Fruit fly (Drosophila melanogaster) whole organism, embryonic: ENCODE data around the gene CG9338.

Experiments
- Antp ChIP-seq: fragments of 200-800 bp; sonication (Bioruptor generic); optimal IDR thresholded peaks from 3 replicates; lab custom pipeline; 2016; ENCODE audit warnings: missing biosample characterization, missing genetic modification characterization
- C15 ChIP-seq: fragments of 200-800 bp; sonication (Bioruptor generic); IDR thresholded peaks from 3 replicates; pipeline ENCODE4 v1.3.6; 2022; ENCODE audit warnings: missing biosample characterization, missing genetic modification characterization
- CG11695 ChIP-seq: fragments of 200-800 bp; sonication (Bioruptor generic); IDR thresholded peaks from 3 replicates; pipeline ENCODE4 v1.3.6; 2022; ENCODE audit warnings: missing biosample characterization, missing genetic modification characterization
- CG11696 ChIP-seq: fragments of 200-800 bp; sonication (Bioruptor generic); IDR thresholded peaks from 2 replicates; pipeline ENCODE4 v1.3.6; 2022; ENCODE audit warnings: missing biosample characterization, missing genetic modification characterization
- CG1233 ChIP-seq: fragments of 200-800 bp; sonication (Bioruptor generic); optimal IDR thresholded peaks from 4 replicates; lab custom pipeline; 2018; ENCODE audit warnings: missing biosample characterization, mild to moderate bottlenecking, missing genetic modification characterization
- CG12744 ChIP-seq: fragments of 200-800 bp; sonication (Bioruptor generic); optimal IDR thresholded peaks from 2 replicates; lab custom pipeline; 2016; ENCODE audit warnings: missing biosample characterization, missing genetic modification characterization
- CG14441 ChIP-seq: fragments of 200-800 bp; sonication (Bioruptor generic); IDR thresholded peaks from 2 replicates; pipeline ENCODE4 v1.3.6; 2022; ENCODE audit warnings: missing biosample characterization, missing genetic modification characterization
- CG14710 ChIP-seq: fragments of 200-800 bp; sonication (Bioruptor generic); optimal IDR thresholded peaks from 3 replicates; lab custom pipeline; 2019; ENCODE audit warnings: missing biosample characterization, mild to moderate bottlenecking, missing genetic modification characterization, moderate library complexity
- CG17802 ChIP-seq: fragments of 200-800 bp; sonication (Bioruptor generic); optimal IDR thresholded peaks from 2 replicates; lab custom pipeline; 2018; ENCODE audit warnings: missing biosample characterization, mild to moderate bottlenecking, missing genetic modification characterization, moderate library complexity
- CG17829 ChIP-seq: fragments of 200-800 bp; optimal IDR thresholded peaks from 2 replicates; lab custom pipeline; 2019; ENCODE audit warnings: missing biosample characterization, mild to moderate bottlenecking, missing genetic modification characterization, moderate library complexity
- CG3163 ChIP-seq: fragments of 200-800 bp; sonication (Bioruptor generic); optimal IDR thresholded peaks from 3 replicates; lab custom pipeline; 2016; ENCODE audit warnings: missing biosample characterization, missing genetic modification characterization
- CG32772 ChIP-seq: fragments of 200-800 bp; sonication (Bioruptor generic); IDR thresholded peaks from 2 replicates; pipeline ENCODE4 v1.3.6; 2022; ENCODE audit warnings: missing biosample characterization, missing genetic modification characterization
- CG3281 ChIP-seq: fragments of 200-800 bp; sonication (Bioruptor generic); optimal IDR thresholded peaks from 3 replicates; lab custom pipeline; 2017; ENCODE audit warnings: missing biosample characterization, mild to moderate bottlenecking, missing genetic modification characterization
- CG6175 ChIP-seq: fragments of 200-800 bp; sonication (Bioruptor generic); IDR thresholded peaks from 3 replicates; pipeline ENCODE4 v1.3.6; 2022; ENCODE audit warnings: missing biosample characterization, missing genetic modification characterization
- CG7987 ChIP-seq: fragments of 200-800 bp; sonication (Bioruptor generic); optimal IDR thresholded peaks from 2 replicates; lab custom pipeline; 2018; ENCODE audit warnings: missing biosample characterization, mild to moderate bottlenecking, missing genetic modification characterization, moderate library complexity
- CG8089 ChIP-seq: fragments of 200-800 bp; sonication (Bioruptor generic); optimal IDR thresholded peaks from 3 replicates; lab custom pipeline; 2016; ENCODE audit warnings: missing biosample characterization, missing genetic modification characterization
- CG8924 ChIP-seq: fragments of 200-800 bp; optimal IDR thresholded peaks from 3 replicates; lab custom pipeline; 2019; ENCODE audit warnings: missing biosample characterization, mild to moderate bottlenecking, missing genetic modification characterization, moderate library complexity
- CrebB ChIP-seq: fragments of 200-800 bp; sonication (Bioruptor generic); optimal IDR thresholded peaks from 3 replicates; lab custom pipeline; 2018; ENCODE audit warnings: missing biosample characterization, mild to moderate bottlenecking, missing genetic modification characterization
- Drgx ChIP-seq: fragments of 200-800 bp; sonication (Bioruptor generic); IDR thresholded peaks from 2 replicates; pipeline ENCODE4 v1.3.6; 2022; ENCODE audit warnings: missing biosample characterization, missing genetic modification characterization
- Fer3 ChIP-seq: fragments of 200-800 bp; sonication (Bioruptor generic); optimal IDR thresholded peaks from 2 replicates; lab custom pipeline; 2018; ENCODE audit warnings: missing biosample characterization, mild to moderate bottlenecking, missing genetic modification characterization, moderate library complexity
- MTF-1 ChIP-seq: fragments of 200-800 bp; sonication (Bioruptor generic); optimal IDR thresholded peaks from 2 replicates; lab custom pipeline; 2018; ENCODE audit warnings: missing biosample characterization, mild to moderate bottlenecking, missing genetic modification characterization, borderline replicate concordance
- Med ChIP-seq: fragments of 200-800 bp; sonication (Bioruptor generic); peaks from one replicate; lab custom pipeline; 2016; ENCODE audit warnings: missing biosample characterization, missing genetic modification characterization, mild to moderate bottlenecking, inconsistent platforms, moderate library complexity
- NC2β ChIP-seq: fragments of 200-800 bp; sonication (Bioruptor generic); optimal IDR thresholded peaks from 2 replicates; lab custom pipeline; 2016; ENCODE audit warnings: missing biosample characterization, missing genetic modification characterization
- Rx ChIP-seq: fragments of 200-800 bp; sonication (Bioruptor generic); IDR thresholded peaks from 2 replicates; pipeline ENCODE4 v1.3.6; 2022; ENCODE audit warnings: missing biosample characterization, missing genetic modification characterization
- Xrp1 ChIP-seq: fragments of 200-800 bp; sonication (Bioruptor generic); IDR thresholded peaks from 2 replicates; pipeline ENCODE4 v1.3.6; 2022; ENCODE audit warnings: missing biosample characterization, missing genetic modification characterization
- ac ChIP-seq: fragments of 200-800 bp; sonication (Bioruptor generic); optimal IDR thresholded peaks from 3 replicates; lab custom pipeline; 2017; ENCODE audit warnings: missing biosample characterization, mild to moderate bottlenecking, missing genetic modification characterization
- br ChIP-seq: fragments of >200 bp; optimal IDR thresholded peaks from 2 replicates; lab custom pipeline; 2017
- cas ChIP-seq: fragments of 200-800 bp; sonication (Bioruptor generic); IDR thresholded peaks from 2 replicates; pipeline ENCODE4 v1.3.6; 2022; ENCODE audit warnings: missing biosample characterization, missing genetic modification characterization
- cg ChIP-seq: fragments of 200-800 bp; sonication (Bioruptor generic); optimal IDR thresholded peaks from 3 replicates; lab custom pipeline; 2019; ENCODE audit warnings: missing biosample characterization, mild to moderate bottlenecking, missing genetic modification characterization, moderate library complexity
- crol ChIP-seq: fragments of 200-800 bp; sonication (Bioruptor generic); IDR thresholded peaks from 2 replicates; pipeline ENCODE4 v1.3.6; 2022; ENCODE audit warnings: missing biosample characterization, missing genetic modification characterization
- dm ChIP-seq: fragments of 200-800 bp; sonication (Bioruptor generic); optimal IDR thresholded peaks from 3 replicates; lab custom pipeline; 2016; ENCODE audit warnings: missing biosample characterization, missing genetic modification characterization
- ham ChIP-seq: fragments of 200-800 bp; sonication (Bioruptor generic); IDR thresholded peaks from 2 replicates; pipeline ENCODE4 v1.3.6; 2022; ENCODE audit warnings: missing biosample characterization, missing genetic modification characterization
- ind ChIP-seq: fragments of 200-800 bp; sonication (Bioruptor generic); optimal IDR thresholded peaks from 3 replicates; lab custom pipeline; 2016; ENCODE audit warnings: missing biosample characterization, missing genetic modification characterization
- jigr1 ChIP-seq: fragments of 200-800 bp; sonication (Bioruptor generic); IDR thresholded peaks from 3 replicates; pipeline ENCODE4 v1.3.6; 2022; ENCODE audit warnings: missing biosample characterization, missing genetic modification characterization
- jing ChIP-seq: fragments of 200-800 bp; sonication (Bioruptor generic); optimal IDR thresholded peaks from 2 replicates; lab custom pipeline; 2018; ENCODE audit warnings: missing biosample characterization, mild to moderate bottlenecking, missing genetic modification characterization
- klu ChIP-seq: fragments of 200-800 bp; sonication (Bioruptor generic); IDR thresholded peaks from 2 replicates; pipeline ENCODE4 v1.3.6; 2022; ENCODE audit warnings: missing biosample characterization, missing genetic modification characterization
- lola ChIP-seq, 3 experiments: fragments of >200 bp in 2 of 3; fragments of 200-800 bp in 1 of 3; sonication (Bioruptor generic) in 1 of 3; optimal IDR thresholded peaks; 2 replicates each; lab custom pipeline; 2017 to 2019; ENCODE audit warnings: missing biosample characterization in 3 of 3, missing genetic modification characterization in 3 of 3, mild to moderate bottlenecking in 1 of 3, moderate library complexity in 1 of 3
- onecut ChIP-seq: fragments of 200-800 bp; sonication (Bioruptor generic); IDR thresholded peaks from 2 replicates; pipeline ENCODE4 v1.3.6; 2022; ENCODE audit warnings: missing biosample characterization, missing genetic modification characterization
- pita ChIP-seq: fragments of 200-800 bp; sonication (Bioruptor generic); optimal IDR thresholded peaks from 2 replicates; lab custom pipeline; 2017; ENCODE audit warnings: missing biosample characterization, mild to moderate bottlenecking, missing genetic modification characterization
- ranshi ChIP-seq: fragments of 200-800 bp; sonication (Bioruptor generic); IDR thresholded peaks from 2 replicates; pipeline ENCODE4 v1.3.6; 2022; ENCODE audit warnings: missing biosample characterization, missing genetic modification characterization
- slbo ChIP-seq: fragments of 200-800 bp; sonication (Bioruptor generic); IDR thresholded peaks from 2 replicates; pipeline ENCODE4 v1.3.6; 2022; ENCODE audit warnings: missing biosample characterization, missing genetic modification characterization
- slou ChIP-seq: fragments of 200-800 bp; sonication (Bioruptor generic); optimal IDR thresholded peaks from 3 replicates; lab custom pipeline; 2016; ENCODE audit warnings: missing biosample characterization, missing genetic modification characterization
- stc ChIP-seq: fragments of 200-800 bp; sonication (Bioruptor generic); IDR thresholded peaks from 2 replicates; pipeline ENCODE4 v1.3.6; 2022; ENCODE audit warnings: missing biosample characterization, missing genetic modification characterization
- tgo ChIP-seq: fragments of 200-800 bp; sonication (Bioruptor generic); IDR thresholded peaks from 3 replicates; pipeline ENCODE4 v1.3.6; 2022; ENCODE audit warnings: missing biosample characterization, missing genetic modification characterization
- trem ChIP-seq: fragments of 200-800 bp; optimal IDR thresholded peaks from 3 replicates; lab custom pipeline; 2019; ENCODE audit warnings: missing biosample characterization, mild to moderate bottlenecking, missing genetic modification characterization, moderate library complexity
- unc-4 ChIP-seq: fragments of 200-800 bp; sonication (Bioruptor generic); IDR thresholded peaks from 2 replicates; pipeline ENCODE4 v1.3.6; 2022; ENCODE audit warnings: missing biosample characterization, missing genetic modification characterization; ENCODE audit not compliant: partially characterized antibody
- vnd ChIP-seq: fragments of 200-800 bp; sonication (Bioruptor generic); IDR thresholded peaks from 3 replicates; pipeline ENCODE4 v1.3.6; 2022; ENCODE audit warnings: missing biosample characterization, missing genetic modification characterization; ENCODE audit not compliant: partially characterized antibody
- zen2 ChIP-seq: fragments of 200-800 bp; sonication (Bioruptor generic); IDR thresholded peaks from 3 replicates; pipeline ENCODE4 v1.3.6; 2022; ENCODE audit warnings: missing biosample characterization, missing genetic modification characterization; ENCODE audit not compliant: partially characterized antibody

CG9338 gene

dm6 chr2L:20817170-20817569 lies 47.8 kb upstream of the CG9338 start, which contains the start of gene CheB38b:
CheB38b (minus strand) TSS chr2L:20817270.
- no peak for TF ChIP-seq CG11696 (GFP tag; lab: Robert Waterston, UW)
- TF ChIP-seq NC2β: no peak
- TF ChIP-seq cas (GFP tag; lab: Robert Waterston, UW): no peak
- TF ChIP-seq CG14441 (GFP tag; lab: Robert Waterston, UW): no peak
- TF ChIP-seq CG1233 (GFP tag; lab: Kevin White, UChicago): no peak
- TF ChIP-seq Drgx (GFP tag; lab: Robert Waterston, UW): no peak
- no peak for TF ChIP-seq C15 (GFP tag; lab: Robert Waterston, UW)
- no peak for TF ChIP-seq CG8089 (GFP tag; lab: Kevin White, UChicago)
- TF ChIP-seq pita: no peak
- no peak for TF ChIP-seq slbo (GFP tag; lab: Robert Waterston, UW)
- no peak for TF ChIP-seq CrebB (tag; lab: Kevin White, UChicago)
- TF ChIP-seq jing (GFP tag; lab: Kevin White, UChicago): no peak
- TF ChIP-seq Xrp1: no peak
- no peak for TF ChIP-seq CG7987
- TF ChIP-seq dm: no peak

- no peak for TF ChIP-seq trem
- no peak for TF ChIP-seq lola (GFP tag; optimal IDR thresholded peaks at IDR 0.05; lab: Kevin White, UChicago)
- TF ChIP-seq ac (GFP tag; lab: Kevin White, UChicago): no peak
- TF ChIP-seq tgo: no peak
- TF ChIP-seq Rx (GFP tag; lab: Robert Waterston, UW): no peak
- no peak for TF ChIP-seq CG12744
- no peak for TF ChIP-seq CG8924 (tag; lab: Kevin White, UChicago)
These were observed 46.6 kb upstream of the CG9338 start, which contains the start of gene CheB38a for dm6 chr2L:20818432-20818831. CheB38a (minus strand) TSS chr2L:20818532.

DNA sequence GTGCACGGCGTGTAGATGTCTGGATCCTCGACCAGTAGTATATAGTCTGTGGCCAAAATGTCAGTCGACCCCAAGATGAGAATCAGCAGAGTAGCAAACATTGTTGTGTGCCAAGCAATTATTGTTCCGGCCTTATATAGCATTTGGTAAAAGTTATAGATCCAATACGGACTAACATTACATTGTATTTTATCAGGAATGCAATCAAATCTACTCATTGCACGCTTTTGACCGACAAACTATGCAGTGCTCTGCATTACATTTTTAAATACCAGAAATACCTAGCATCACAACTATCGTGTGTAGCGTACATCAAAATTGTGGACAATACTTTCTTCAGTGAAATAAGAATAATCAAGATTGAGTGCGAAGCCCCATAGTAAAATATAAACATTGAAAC lies 44.2 kb upstream of the CG9338 start, which contains the start of gene CheB38c:
TSS of gene CheB38c (minus strand) at position 101 of the 400 bp plus-strand sequence.
- TF ChIP-seq CG3163: no peak
- no peak for TF ChIP-seq ham
- no peak for TF ChIP-seq Antp
- TF ChIP-seq ranshi (GFP tag; lab: Robert Waterston, UW): no peak
- TF ChIP-seq stc: no peak
- no peak for TF ChIP-seq CG3281 (GFP tag; lab: Kevin White, UChicago)
- no peak for TF ChIP-seq cg (GFP tag; lab: Kevin White, UChicago)
- no peak for TF ChIP-seq CG32772
- TF ChIP-seq br: no peak
- TF ChIP-seq, all 482 proteins: peak for 0

- peak; percentile 9 for TF ChIP-seq MTF-1 (GFP tag; lab: Kevin White, UChicago)
- TF ChIP-seq CG17802: peak; percentile 94
- peak; percentile 56; the same call in 2 of the 3 replicates for TF ChIP-seq zen2 (GFP tag; lab: Robert Waterston, UW)
- peak; percentile 8 for TF ChIP-seq Fer3
- TF ChIP-seq jigr1 (GFP tag; lab: Robert Waterston, UW): no peak
- TF ChIP-seq vnd: 0 out of 3 replicates have a peak, but pooled peaks have one; percentile 36
- peak; percentile 5 for TF ChIP-seq ind (GFP tag; lab: Kevin White, UChicago)
- TF ChIP-seq slou: no peak
- TF ChIP-seq CG11695 (GFP tag; lab: Robert Waterston, UW): peak; percentile 67; the same call in 2 of the 3 replicates
- TF ChIP-seq CG17829 (tag; lab: Kevin White, UChicago): no peak
- TF ChIP-seq CG14710 (tag; lab: Kevin White, UChicago): peak; percentile 11
- TF ChIP-seq klu (GFP tag; lab: Robert Waterston, UW): peak; percentile 47
- TF ChIP-seq CG6175 (GFP tag; lab: Robert Waterston, UW): peak; percentile 91
- TF ChIP-seq onecut (GFP tag; lab: Robert Waterston, UW): peak; percentile 41; the same call in 1 of the 2 replicates
- peak; percentile 87 for TF ChIP-seq Med
- peak; percentile 60 for TF ChIP-seq unc-4 (GFP tag; lab: Robert Waterston, UW)
- peak; percentile 49; the same call in 1 of the 2 replicates for TF ChIP-seq crol (GFP tag; lab: Robert Waterston, UW)
- peak; percentile 77 for TF ChIP-seq Drgx (GFP tag; lab: Robert Waterston, UW)
These were observed 43.6 kb upstream of the CG9338 start for dm6 chr2L:20821249-20822024.
